Worm (Caenorhabditis elegans): ENCODE measurements around the gene rad-54.L2.

rad-54.L2 gene

DNA sequence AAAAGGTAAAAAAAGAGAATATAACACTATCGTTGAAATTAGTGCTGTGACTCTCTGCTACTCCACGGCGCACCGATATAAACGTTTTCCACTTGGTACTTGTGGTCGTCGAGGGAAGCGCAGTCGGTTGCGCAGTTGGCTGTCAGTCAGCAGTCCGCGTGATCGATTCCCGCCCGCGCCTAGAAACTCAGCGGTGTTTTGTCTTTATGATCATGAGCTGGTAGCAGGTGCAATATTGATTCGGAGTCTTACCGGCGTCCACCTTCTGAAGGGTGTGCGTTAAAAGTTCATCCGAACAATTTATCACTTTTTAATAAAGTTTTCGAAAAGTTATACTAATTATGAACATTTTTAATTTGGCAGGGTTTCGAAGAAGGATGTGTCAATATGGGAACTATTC lies 33.2 kb downstream of the rad-54.L2 start (continued):
- TF ChIP-seq unc-3 (GFP tag; conservative IDR thresholded peaks at IDR 0.05), result peak; percentile 88
- TF ChIP-seq unc-3 (tag; optimal IDR thresholded peaks at IDR 0.05), result peak; percentile 91
- TF ChIP-seq hlh-6 (tag; optimal IDR thresholded peaks at IDR 0.05), result peak; percentile 99
- peak; percentile 97 for TF ChIP-seq T23F11.4 (GFP tag; optimal IDR thresholded peaks at IDR 0.05)
- peak; percentile 45 for TF ChIP-seq zip-5 (tag; optimal IDR thresholded peaks at IDR 0.05)
- peak; percentile 90 for TF ChIP-seq pha-2 (tag; optimal IDR thresholded peaks at IDR 0.05)
- no peak for TF ChIP-seq pha-4 (tag; optimal IDR thresholded peaks at IDR 0.05)
- TF ChIP-seq ceh-24 (tag; optimal IDR thresholded peaks at IDR 0.05), result peak; percentile 91
- TF ChIP-seq pat-9 (tag; optimal IDR thresholded peaks at IDR 0.05), result peak; percentile 97
- peak; percentile 89 for TF ChIP-seq Y22D7AL.16 (tag; optimal IDR thresholded peaks at IDR 0.05)
- peak; percentile 89 for TF ChIP-seq tbx-2 (tag; optimal IDR thresholded peaks at IDR 0.05)
- TF ChIP-seq ttx-3 (tag; optimal IDR thresholded peaks at IDR 0.05), result peak; percentile 94
- peak; percentile 89 for TF ChIP-seq mec-3 (tag; optimal IDR thresholded peaks at IDR 0.05; ENCODE audit: borderline replicate concordance)
- TF ChIP-seq fkh-10 (GFP tag; optimal IDR thresholded peaks at IDR 0.05), result peak; percentile 40
- peak; percentile 90 for TF ChIP-seq eyg-1 (tag; optimal IDR thresholded peaks at IDR 0.05)
- TF ChIP-seq ceh-18 (tag; optimal IDR thresholded peaks at IDR 0.05), result peak; percentile 92
- peak; percentile 69 for TF ChIP-seq tbx-7 (tag; optimal IDR thresholded peaks at IDR 0.05)
- TF ChIP-seq ets-4 (tag; optimal IDR thresholded peaks at IDR 0.05), result peak; percentile 78
- TF ChIP-seq nfya-1 (tag; optimal IDR thresholded peaks at IDR 0.05), result peak; percentile 66
- TF ChIP-seq F13H6.1 (tag; optimal IDR thresholded peaks at IDR 0.05), result peak; percentile 95
- peak; percentile 89 for TF ChIP-seq ceh-31 (tag; optimal IDR thresholded peaks at IDR 0.05)
- TF ChIP-seq pax-1 (tag; optimal IDR thresholded peaks at IDR 0.05), result no peak
- TF ChIP-seq C08G9.2 (tag; optimal IDR thresholded peaks at IDR 0.05), result peak; percentile 92
- peak; percentile 75 for TF ChIP-seq unc-55 (GFP tag; optimal IDR thresholded peaks at IDR 0.05)
- peak; percentile 90 for TF ChIP-seq fkh-6 (tag; optimal IDR thresholded peaks at IDR 0.05)
- TF ChIP-seq sox-4 (tag; optimal IDR thresholded peaks at IDR 0.05), result peak; percentile 98
- TF ChIP-seq ceh-45 (GFP tag; IDR thresholded peaks at IDR 0.05), result peak; percentile 96
- peak; percentile 96 for TF ChIP-seq gmeb-2 (tag; optimal IDR thresholded peaks at IDR 0.05)

ce11 chrIV:8929942-8930492 lies 36.1 kb downstream of the rad-54.L2 start, which contains the start of the genes D1046.18 and slc-25A26:
Gene D1046.18, plus strand, starts transcription at chrIV:8930242.
Gene slc-25A26, plus strand, starts transcription at chrIV:8930442.
- no peak for TF ChIP-seq K02D7.2 (tag; optimal IDR thresholded peaks at IDR 0.05)
- TF ChIP-seq ceh-34 (tag; optimal IDR thresholded peaks at IDR 0.05), result no peak

DNA sequence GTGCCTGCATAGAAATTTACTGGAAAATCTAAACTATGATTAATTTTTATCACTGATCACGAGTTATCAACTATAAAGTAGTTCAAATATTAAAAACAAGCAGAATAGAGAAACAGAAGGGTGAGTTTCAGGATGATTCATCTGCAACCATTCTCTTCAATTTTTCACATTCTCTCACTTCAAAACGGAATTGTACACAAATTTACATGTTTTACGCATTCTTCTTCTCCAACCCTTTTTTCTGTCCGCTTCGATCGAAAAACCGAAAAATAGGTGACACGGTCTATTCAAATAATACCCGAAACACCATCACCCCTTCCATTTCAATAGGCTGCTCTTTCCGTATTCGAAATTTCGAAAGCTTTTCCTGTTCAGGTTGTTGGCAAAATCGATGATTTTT lies 39.7 kb downstream of the rad-54.L2 start, which contains the start of gene D1046.4:
D1046.4 (plus strand) TSS at position 301 of the 400 bp plus-strand sequence.
- no peak for TF ChIP-seq sdc-2 (tag; optimal IDR thresholded peaks at IDR 0.05)

ce11 chrIV:8943430-8943829 lies 49.6 kb downstream of the rad-54.L2 start:
- no peak for TF ChIP-seq Y22D7AL.16 (tag; optimal IDR thresholded peaks at IDR 0.05)
- TF ChIP-seq unc-42 (tag; optimal IDR thresholded peaks at IDR 0.05), result peak; percentile 48
- no peak for TF ChIP-seq ceh-22 (tag; optimal IDR thresholded peaks at IDR 0.05)

DNA sequence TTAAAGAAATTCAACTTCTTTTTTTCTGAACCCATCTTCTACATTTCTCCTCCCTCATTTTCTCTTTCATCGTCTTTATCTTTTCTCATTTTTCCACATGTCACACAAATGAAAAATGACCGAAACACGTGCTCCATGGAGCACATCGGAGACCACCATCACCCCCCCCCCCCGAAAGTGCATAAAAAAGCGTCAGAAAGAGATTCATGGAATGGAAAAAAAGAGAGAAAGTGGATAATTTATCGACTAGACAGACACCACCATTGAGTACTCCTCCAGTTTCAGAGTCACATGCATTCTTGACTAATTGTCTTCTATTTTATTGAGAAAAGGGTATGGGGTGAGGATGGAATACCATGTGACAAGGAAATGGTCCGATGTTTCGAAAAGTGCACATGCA lies 53.3 kb downstream of the rad-54.L2 start:
- TF ChIP-seq unc-55 (GFP tag; optimal IDR thresholded peaks at IDR 0.05) (peak; percentile 88), ceh-18 (tag; optimal IDR thresholded peaks at IDR 0.05) (peak; percentile 56), hlh-30 (tag; optimal IDR thresholded peaks at IDR 0.05; ENCODE audit: insufficient read depth) (peak; percentile 74), odd-2 (tag; optimal IDR thresholded peaks at IDR 0.05) (no peak), gmeb-2 (tag; optimal IDR thresholded peaks at IDR 0.05) (no peak), rnt-1 (tag; optimal IDR thresholded peaks at IDR 0.05) (peak; percentile 2)

Measured in whole organism, late embryonic.